Worm (Caenorhabditis elegans) whole organism, midembryonic: ENCODE data around the gene eef-1B.2.

Experiments used
- T22C8.4 ChIP-seq: fragments of 200-800 bp; sonication (Bioruptor generic); IDR thresholded peaks from 2 replicates; pipeline ENCODE4 v1.3.6; 2022; ENCODE audit warnings: missing genetic modification characterization, missing compliant biosample characterization
- cog-1 ChIP-seq: sonication (generic microtip); optimal IDR thresholded peaks from 2 replicates; lab custom pipeline; 2016; ENCODE audit warnings: missing genetic modification characterization, missing compliant biosample characterization
- klf-2 ChIP-seq: fragments of 200-800 bp; sonication (Bioruptor generic); conservative IDR thresholded peaks from 2 replicates; pipeline ENCODE4 v1.3.6; 2022; ENCODE audit warnings: missing genetic modification reagents, missing genetic modification characterization, missing compliant biosample characterization
- med-1 ChIP-seq: sonication (generic microtip); optimal IDR thresholded peaks from 2 replicates; lab custom pipeline; 2017; ENCODE audit warnings: missing genetic modification characterization, mild to moderate bottlenecking, missing compliant biosample characterization, antibody characterized with exemption, missing genetic modification reagents; ENCODE audit not compliant: insufficient read depth
- ref-1 ChIP-seq: fragments of 200-800 bp; sonication (Bioruptor generic); conservative IDR thresholded peaks from 2 replicates; pipeline ENCODE4 v1.3.6; 2022; ENCODE audit warnings: missing genetic modification reagents, missing genetic modification characterization, missing compliant biosample characterization
- tab-1 ChIP-seq: fragments of 200-800 bp; sonication (Bioruptor generic); IDR thresholded peaks from 2 replicates; pipeline ENCODE4 v1.3.6; 2022; ENCODE audit warnings: missing genetic modification characterization, missing compliant biosample characterization
- ztf-29 ChIP-seq: fragments of 200-800 bp; sonication (Bioruptor generic); IDR thresholded peaks from 2 replicates; pipeline ENCODE4 v1.3.6; 2022; ENCODE audit warnings: missing genetic modification reagents, missing genetic modification characterization, missing compliant biosample characterization

ce11 chrIV:15012154-15012892 is 24.8 kb upstream of the eef-1B.2 start:
- TF ChIP-seq ref-1 (GFP tag; lab: Robert Waterston, UW) (no peak), cog-1 (tag; lab: Kevin White, UChicago) (no peak), med-1 (GFP tag; lab: Kevin White, UChicago) (no peak), tab-1 (GFP tag; lab: Robert Waterston, UW) (no peak), klf-2 (GFP tag; lab: Robert Waterston, UW) (no peak), T22C8.4 (GFP tag; lab: Robert Waterston, UW) (no peak), ztf-29 (GFP tag; lab: Robert Waterston, UW) (no peak)
